Worm (Caenorhabditis elegans) whole organism, late embryonic: ENCODE results near the gene pfas-1.

Experiments
- C08G9.2 ChIP-seq: sonication (generic microtip); optimal IDR thresholded peaks from 2 replicates; lab custom pipeline; 2016; ENCODE audit warnings: mild to moderate bottlenecking, missing genetic modification characterization, moderate library complexity, missing compliant biosample characterization
- C38D4.7 ChIP-seq: fragments of 200-800 bp; sonication (Bioruptor generic); optimal IDR thresholded peaks from 2 replicates; lab custom pipeline; 2018; ENCODE audit warnings: mild to moderate bottlenecking, missing genetic modification characterization, moderate library complexity, missing compliant biosample characterization
- F13H6.1 ChIP-seq: sonication (generic microtip); optimal IDR thresholded peaks from 2 replicates; lab custom pipeline; 2016; ENCODE audit warnings: missing genetic modification characterization, missing compliant biosample characterization
- K02D7.2 ChIP-seq: sonication (generic microtip); optimal IDR thresholded peaks from 2 replicates; lab custom pipeline; 2017; ENCODE audit warnings: mild to moderate bottlenecking, missing genetic modification characterization, missing compliant biosample characterization
- K09A11.1 ChIP-seq: sonication (generic microtip); optimal IDR thresholded peaks from 2 replicates; lab custom pipeline; 2017; ENCODE audit warnings: antibody characterized with exemption, mild to moderate bottlenecking, missing genetic modification characterization, missing compliant biosample characterization; ENCODE audit not compliant: insufficient read depth
- Y22D7AL.16 ChIP-seq: sonication (generic microtip); optimal IDR thresholded peaks from 2 replicates; lab custom pipeline; 2016; ENCODE audit warnings: missing genetic modification characterization, missing compliant biosample characterization
- ahr-1 ChIP-seq: sonication (generic microtip); optimal IDR thresholded peaks from 2 replicates; lab custom pipeline; 2016; ENCODE audit warnings: missing genetic modification characterization, missing compliant biosample characterization
- ceh-14 ChIP-seq: sonication (generic microtip); optimal IDR thresholded peaks from 2 replicates; lab custom pipeline; 2016; ENCODE audit warnings: missing genotype, missing genetic modification characterization, missing compliant biosample characterization
- ceh-18 ChIP-seq: sonication (generic microtip); optimal IDR thresholded peaks from 2 replicates; lab custom pipeline; 2016; ENCODE audit warnings: missing genetic modification characterization, missing compliant biosample characterization
- ceh-19 ChIP-seq: fragments of 200-800 bp; sonication (Bioruptor generic); optimal IDR thresholded peaks from 2 replicates; lab custom pipeline; 2018; ENCODE audit warnings: mild to moderate bottlenecking, missing genetic modification characterization, missing compliant biosample characterization
- ceh-2 ChIP-seq: sonication (generic microtip); optimal IDR thresholded peaks from 2 replicates; lab custom pipeline; 2016; ENCODE audit warnings: missing genotype, missing genetic modification characterization, missing compliant biosample characterization
- ceh-22 ChIP-seq: sonication (generic microtip); optimal IDR thresholded peaks from 2 replicates; lab custom pipeline; 2017; ENCODE audit warnings: missing biosample characterization, missing genetic modification characterization
- ceh-24 ChIP-seq: sonication (generic microtip); optimal IDR thresholded peaks from 2 replicates; lab custom pipeline; 2016; ENCODE audit warnings: mild to moderate bottlenecking, missing genetic modification characterization, missing compliant biosample characterization
- ceh-30 ChIP-seq: fragments of 150-350 bp; optimal IDR thresholded peaks from 2 replicates; lab custom pipeline; 2014; ENCODE audit warnings: missing biosample characterization, missing genetic modification characterization
- ceh-31 ChIP-seq: sonication (generic microtip); optimal IDR thresholded peaks from 2 replicates; lab custom pipeline; 2016; ENCODE audit warnings: missing genetic modification characterization, missing compliant biosample characterization
- ceh-34 ChIP-seq: sonication (generic microtip); optimal IDR thresholded peaks from 2 replicates; lab custom pipeline; 2016; ENCODE audit warnings: mild to moderate bottlenecking, missing genetic modification characterization, missing compliant biosample characterization
- ceh-45 ChIP-seq: fragments of 200-800 bp; sonication (Bioruptor generic); IDR thresholded peaks from 2 replicates; pipeline ENCODE4 v1.3.6; 2022; ENCODE audit warnings: missing genetic modification reagents, missing genetic modification characterization, missing compliant biosample characterization
- ceh-48 ChIP-seq: sonication (generic microtip); optimal IDR thresholded peaks from 2 replicates; lab custom pipeline; 2016; ENCODE audit warnings: missing genetic modification characterization, inconsistent platforms, missing compliant biosample characterization
- ceh-6 ChIP-seq: fragments of 200-800 bp; sonication (Bioruptor generic); optimal IDR thresholded peaks from 2 replicates; lab custom pipeline; 2018; ENCODE audit warnings: mild to moderate bottlenecking, missing genetic modification characterization, missing compliant biosample characterization
- ceh-9 ChIP-seq: sonication (generic microtip); optimal IDR thresholded peaks from 2 replicates; lab custom pipeline; 2016; ENCODE audit warnings: mild to moderate bottlenecking, missing genetic modification characterization, inconsistent platforms, missing compliant biosample characterization
- che-1 ChIP-seq: sonication (generic microtip); optimal IDR thresholded peaks from 2 replicates; lab custom pipeline; 2016; ENCODE audit warnings: mild to moderate bottlenecking, missing genetic modification characterization, missing compliant biosample characterization
- dmd-4 ChIP-seq: sonication (generic microtip); optimal IDR thresholded peaks from 2 replicates; lab custom pipeline; 2016; ENCODE audit warnings: borderline replicate concordance, missing genetic modification characterization, missing compliant biosample characterization
- dve-1 ChIP-seq: sonication (generic microtip); optimal IDR thresholded peaks from 2 replicates; lab custom pipeline; 2017; ENCODE audit warnings: antibody characterized with exemption, mild to moderate bottlenecking, missing genetic modification characterization, missing compliant biosample characterization
- ets-4 ChIP-seq: sonication (generic microtip); optimal IDR thresholded peaks from 2 replicates; lab custom pipeline; 2016; ENCODE audit warnings: missing genetic modification characterization, missing compliant biosample characterization
- eyg-1 ChIP-seq: sonication (generic microtip); optimal IDR thresholded peaks from 2 replicates; lab custom pipeline; 2016; ENCODE audit warnings: missing genotype, missing genetic modification characterization, missing compliant biosample characterization
- fax-1 ChIP-seq: sonication (generic microtip); optimal IDR thresholded peaks from 2 replicates; lab custom pipeline; 2016; ENCODE audit warnings: missing genotype, missing genetic modification characterization, missing compliant biosample characterization
- fkh-6 ChIP-seq: sonication (generic microtip); optimal IDR thresholded peaks from 2 replicates; lab custom pipeline; 2016; ENCODE audit warnings: missing genetic modification characterization, missing compliant biosample characterization
- gmeb-2 ChIP-seq: sonication (generic microtip); optimal IDR thresholded peaks from 2 replicates; lab custom pipeline; 2016; ENCODE audit warnings: missing genetic modification characterization, inconsistent platforms, missing compliant biosample characterization
- hlh-13 ChIP-seq: fragments of 200-800 bp; sonication (Bioruptor generic); optimal IDR thresholded peaks from 2 replicates; lab custom pipeline; 2018; ENCODE audit warnings: mild to moderate bottlenecking, missing genetic modification characterization, missing compliant biosample characterization
- hlh-15 ChIP-seq: sonication (generic microtip); optimal IDR thresholded peaks from 2 replicates; lab custom pipeline; 2016; ENCODE audit warnings: missing genetic modification characterization, missing compliant biosample characterization
- hlh-30 ChIP-seq: sonication (generic microtip); optimal IDR thresholded peaks from 2 replicates; lab custom pipeline; 2017; ENCODE audit warnings: antibody characterized with exemption, missing genetic modification characterization, missing compliant biosample characterization; ENCODE audit not compliant: insufficient read depth
- hlh-8 ChIP-seq: sonication (generic microtip); optimal IDR thresholded peaks from 2 replicates; lab custom pipeline; 2016; ENCODE audit warnings: missing genotype, missing genetic modification characterization, missing compliant biosample characterization
- lin-11 ChIP-seq: fragments of 200-800 bp; sonication (Bioruptor generic); optimal IDR thresholded peaks from 2 replicates; lab custom pipeline; 2018; ENCODE audit warnings: mild to moderate bottlenecking, missing genetic modification characterization, missing compliant biosample characterization
- madf-2 ChIP-seq: sonication (generic microtip); optimal IDR thresholded peaks from 2 replicates; lab custom pipeline; 2017; ENCODE audit warnings: missing genetic modification characterization, missing compliant biosample characterization
- mec-3 ChIP-seq: sonication (generic microtip); optimal IDR thresholded peaks from 2 replicates; lab custom pipeline; 2016; ENCODE audit warnings: borderline replicate concordance, missing genetic modification characterization, missing compliant biosample characterization
- nhr-11 ChIP-seq: fragments of 150-350 bp; optimal IDR thresholded peaks from 2 replicates; lab custom pipeline; 2014; ENCODE audit warnings: missing biosample characterization, missing genetic modification characterization
- nhr-232 ChIP-seq: sonication (generic microtip); optimal IDR thresholded peaks from 2 replicates; lab custom pipeline; 2016; ENCODE audit warnings: missing genetic modification characterization, missing compliant biosample characterization
- npax-4 ChIP-seq: sonication (generic microtip); optimal IDR thresholded peaks from 2 replicates; lab custom pipeline; 2016; ENCODE audit warnings: missing genetic modification characterization, missing compliant biosample characterization
- odd-2 ChIP-seq: sonication (generic microtip); optimal IDR thresholded peaks from 2 replicates; lab custom pipeline; 2017; ENCODE audit warnings: antibody characterized with exemption, mild to moderate bottlenecking, missing genetic modification characterization, missing compliant biosample characterization
- pax-1 ChIP-seq: fragments of 150-350 bp; optimal IDR thresholded peaks from 2 replicates; lab custom pipeline; 2014; ENCODE audit warnings: missing biosample characterization, missing genetic modification characterization
- pha-2 ChIP-seq: sonication (generic microtip); optimal IDR thresholded peaks from 2 replicates; lab custom pipeline; 2017; ENCODE audit warnings: mild to moderate bottlenecking, missing genetic modification characterization, missing compliant biosample characterization
- rnt-1 ChIP-seq: sonication (generic microtip); optimal IDR thresholded peaks from 2 replicates; lab custom pipeline; 2016; ENCODE audit warnings: missing genetic modification characterization, missing compliant biosample characterization
- sdc-2 ChIP-seq: sonication (generic microtip); optimal IDR thresholded peaks from 2 replicates; lab custom pipeline; 2016; ENCODE audit warnings: missing genotype, missing genetic modification characterization, missing compliant biosample characterization
- sox-2 ChIP-seq: fragments of 200-800 bp; sonication (Bioruptor generic); IDR thresholded peaks from 2 replicates; pipeline ENCODE4 v1.3.6; 2022; ENCODE audit warnings: missing genetic modification reagents, missing genetic modification characterization, missing compliant biosample characterization
- syd-9 ChIP-seq: sonication (generic microtip); optimal IDR thresholded peaks from 2 replicates; lab custom pipeline; 2016; ENCODE audit warnings: mild to moderate bottlenecking, missing genetic modification characterization, moderate library complexity, missing compliant biosample characterization
- tbx-2 ChIP-seq: sonication (generic microtip); optimal IDR thresholded peaks from 2 replicates; lab custom pipeline; 2016; ENCODE audit warnings: missing genetic modification characterization, missing compliant biosample characterization
- tbx-7 ChIP-seq: sonication (generic microtip); optimal IDR thresholded peaks from 2 replicates; lab custom pipeline; 2016; ENCODE audit warnings: missing genotype, missing genetic modification characterization, missing compliant biosample characterization
- ttx-3 ChIP-seq: sonication (generic microtip); optimal IDR thresholded peaks from 2 replicates; lab custom pipeline; 2016; ENCODE audit warnings: missing genetic modification reagents, missing genetic modification characterization, missing compliant biosample characterization
- unc-3 ChIP-seq, 2 experiments: fragments of 200-800 bp in 1 of 2; sonication (Bioruptor generic) in 1 of 2; sonication (generic microtip) in 1 of 2; conservative IDR thresholded peaks in 1 of 2; optimal IDR thresholded peaks in 1 of 2; 2 replicates each; pipeline versions ENCODE4 v1.3.6 to Lab custom; 2016 to 2022; ENCODE audit warnings: missing compliant biosample characterization in 2 of 2, missing genetic modification characterization in 2 of 2, missing genetic modification reagents in 1 of 2
- unc-42 ChIP-seq: sonication (generic microtip); optimal IDR thresholded peaks from 2 replicates; lab custom pipeline; 2016; ENCODE audit warnings: missing genotype, missing genetic modification characterization, missing compliant biosample characterization
- unc-55 ChIP-seq: sonication (generic microtip); optimal IDR thresholded peaks from 2 replicates; lab custom pipeline; 2017; ENCODE audit warnings: missing biosample characterization, missing genetic modification reagents, missing genetic modification characterization
- zip-5 ChIP-seq: sonication (generic microtip); optimal IDR thresholded peaks from 2 replicates; lab custom pipeline; 2016; ENCODE audit warnings: missing genetic modification characterization, missing compliant biosample characterization
- ztf-16 ChIP-seq: sonication (generic microtip); optimal IDR thresholded peaks from 2 replicates; lab custom pipeline; 2017; ENCODE audit warnings: missing genetic modification characterization, missing compliant biosample characterization

pfas-1 gene

ce11 chrIII:4587177-4587576 lies 55.9 kb downstream of the pfas-1 start, which contains the start of the genes F35G12.7 and smc-4:
F35G12.7 (minus strand) TSS chrIII:4587330.
smc-4 (plus strand) TSS chrIII:4587501.
- TF ChIP-seq nhr-11 (tag; lab: Kevin White, UChicago) (no peak), fkh-6 (tag; lab: Kevin White, UChicago) (no peak), K09A11.1 (tag; lab: Kevin White, UChicago) (no peak), ztf-16 (no peak), ttx-3 (tag; lab: Kevin White, UChicago) (peak; percentile 22), unc-42 (tag; lab: Kevin White, UChicago) (peak; percentile 88), hlh-15 (tag; lab: Kevin White, UChicago) (no peak), pha-2 (no peak), nhr-232 (tag; lab: Kevin White, UChicago) (no peak), ceh-30 (no peak), tbx-2 (tag; lab: Kevin White, UChicago) (peak; percentile 16), C38D4.7 (GFP tag; lab: Kevin White, UChicago) (no peak), sdc-2 (tag; lab: Kevin White, UChicago) (no peak), ahr-1 (tag; lab: Kevin White, UChicago) (no peak), dmd-4 (tag; lab: Kevin White, UChicago) (no peak), Y22D7AL.16 (no peak), hlh-30 (tag; lab: Kevin White, UChicago) (no peak), unc-55 (GFP tag; lab: Kevin White, UChicago) (no peak), ceh-34 (tag; lab: Kevin White, UChicago) (no peak), dve-1 (no peak), F13H6.1 (tag; lab: Kevin White, UChicago) (no peak), ets-4 (tag; lab: Kevin White, UChicago) (no peak), K02D7.2 (tag; lab: Kevin White, UChicago) (no peak), tbx-7 (tag; lab: Kevin White, UChicago) (no peak), madf-2 (tag; lab: Kevin White, UChicago) (no peak), ceh-18 (no peak), unc-3 (GFP tag; conservative IDR thresholded peaks at IDR 0.05; lab: Robert Waterston, UW) (no peak), unc-3 (tag; optimal IDR thresholded peaks at IDR 0.05; lab: Kevin White, UChicago) (no peak), che-1 (tag; lab: Kevin White, UChicago) (peak; percentile 20), fax-1 (tag; lab: Kevin White, UChicago) (no peak), ceh-45 (GFP tag; lab: Robert Waterston, UW) (no peak), rnt-1 (tag; lab: Kevin White, UChicago) (no peak), mec-3 (tag; lab: Kevin White, UChicago) (no peak), ceh-22 (tag; lab: Kevin White, UChicago) (no peak), ceh-9 (tag; lab: Kevin White, UChicago) (no peak), eyg-1 (tag; lab: Kevin White, UChicago) (no peak), pax-1 (no peak), npax-4 (tag; lab: Kevin White, UChicago) (no peak), odd-2 (tag; lab: Kevin White, UChicago) (no peak), ceh-2 (tag; lab: Kevin White, UChicago) (no peak), C08G9.2 (tag; lab: Kevin White, UChicago) (no peak), sox-2 (GFP tag; lab: Robert Waterston, UW) (peak; percentile 14; the same call in 1 of the 2 replicates), hlh-8 (no peak), ceh-24 (tag; lab: Kevin White, UChicago) (no peak), ceh-31 (tag; lab: Kevin White, UChicago) (peak; percentile 29), syd-9 (tag; lab: Kevin White, UChicago) (no peak), gmeb-2 (tag; lab: Kevin White, UChicago) (no peak), ceh-19 (GFP tag; lab: Kevin White, UChicago) (no peak), ceh-14 (tag; lab: Kevin White, UChicago) (peak; percentile 56), ceh-6 (GFP tag; lab: Kevin White, UChicago) (no peak), hlh-13 (no peak), ceh-48 (tag; lab: Kevin White, UChicago) (no peak), lin-11 (tag; lab: Kevin White, UChicago) (no peak), zip-5 (no peak)
